Worm (Caenorhabditis elegans): ENCODE data around the gene exc-9.

- no peak for TF ChIP-seq nhr-11 (tag; optimal IDR thresholded peaks at IDR 0.05)
- no peak for TF ChIP-seq mep-1 (tag; optimal IDR thresholded peaks at IDR 0.05)
- TF ChIP-seq egl-43 (GFP tag; IDR thresholded peaks at IDR 0.05) = no peak
- no peak for TF ChIP-seq lin-13 (GFP tag; optimal IDR thresholded peaks at IDR 0.05)
- TF ChIP-seq nhr-28 (tag; optimal IDR thresholded peaks at IDR 0.05) = no peak
- TF ChIP-seq ztf-11 (tag; optimal IDR thresholded peaks at IDR 0.05) = no peak
- no peak for TF ChIP-seq lsy-2 (tag; optimal IDR thresholded peaks at IDR 0.05)
Observed at ce11 chrIV:7979588-7979987, 38.8 kb upstream of the exc-9 start, which contains the start of gene unc-24.
